Worm (Caenorhabditis elegans): ENCODE measurements around the gene tra-3.

The tra-3 gene

ce11 chrIV:14414200-14414599 is 29.8 kb downstream of the tra-3 start:
- no peak for TF ChIP-seq eor-1 (tag; optimal IDR thresholded peaks at IDR 0.05)
- TF ChIP-seq sea-2 (GFP tag; optimal IDR thresholded peaks at IDR 0.05) = no peak
- TF ChIP-seq ceh-28 (tag; optimal IDR thresholded peaks at IDR 0.05) = no peak
- TF ChIP-seq nhr-12 (tag; optimal IDR thresholded peaks at IDR 0.05) = no peak
- no peak for TF ChIP-seq unc-39 (tag; optimal IDR thresholded peaks at IDR 0.05)
- TF ChIP-seq unc-62 (GFP tag; optimal IDR thresholded peaks at IDR 0.05) = no peak
- TF ChIP-seq zag-1 (tag; optimal IDR thresholded peaks at IDR 0.05) = no peak
- TF ChIP-seq ama-1 (optimal IDR thresholded peaks at IDR 0.05) = no peak
- TF ChIP-seq lsy-12 (tag; optimal IDR thresholded peaks at IDR 0.05) = no peak
- TF ChIP-seq egl-5 (tag; optimal IDR thresholded peaks at IDR 0.05) = no peak
- TF ChIP-seq pqm-1 (tag; optimal IDR thresholded peaks at IDR 0.05) = peak; percentile 100
- peak; percentile 84 for TF ChIP-seq jun-1 (tag; optimal IDR thresholded peaks at IDR 0.05)
- no peak for TF ChIP-seq nhr-23 (tag; optimal IDR thresholded peaks at IDR 0.05)
- TF ChIP-seq lin-39 (tag; optimal IDR thresholded peaks at IDR 0.05) = no peak
- TF ChIP-seq nhr-67 (tag; optimal IDR thresholded peaks at IDR 0.05) = no peak
- TF ChIP-seq ztf-4 (tag; optimal IDR thresholded peaks at IDR 0.05) = no peak
- TF ChIP-seq egl-27 (tag; optimal IDR thresholded peaks at IDR 0.05) = no peak
- no peak for TF ChIP-seq nhr-77 (tag; optimal IDR thresholded peaks at IDR 0.05)
- no peak for TF ChIP-seq snpc-4 (tag; optimal IDR thresholded peaks at IDR 0.05)
- TF ChIP-seq hmg-11 (tag; optimal IDR thresholded peaks at IDR 0.05) = no peak
- no peak for TF ChIP-seq fos-1 (tag; optimal IDR thresholded peaks at IDR 0.05)
- peak; percentile 58 for TF ChIP-seq skn-1 (tag; optimal IDR thresholded peaks at IDR 0.05)
- no peak for TF ChIP-seq ceh-9 (tag; optimal IDR thresholded peaks at IDR 0.05)
- TF ChIP-seq nhr-43 (tag; optimal IDR thresholded peaks at IDR 0.05; ENCODE audit: poor library complexity, severe bottlenecking) = no peak
- TF ChIP-seq nhr-25 (tag; optimal IDR thresholded peaks at IDR 0.05) = no peak
- TF ChIP-seq daf-12 (tag; optimal IDR thresholded peaks at IDR 0.05) = no peak
- no peak for TF ChIP-seq nhr-76 (tag; optimal IDR thresholded peaks at IDR 0.05)
- peak; percentile 100 for TF ChIP-seq elt-2 (tag; optimal IDR thresholded peaks at IDR 0.05)
- TF ChIP-seq fkh-10 (GFP tag; optimal IDR thresholded peaks at IDR 0.05) = no peak
- TF ChIP-seq nhr-28 (tag; optimal IDR thresholded peaks at IDR 0.05) = no peak
- peak; percentile 28 for TF ChIP-seq mdl-1 (tag; optimal IDR thresholded peaks at IDR 0.05)
- no peak for TF ChIP-seq ceh-82 (tag; optimal IDR thresholded peaks at IDR 0.05)
- TF ChIP-seq elt-1 (tag; optimal IDR thresholded peaks at IDR 0.05) = no peak
- no peak for TF ChIP-seq fkh-2 (tag; optimal IDR thresholded peaks at IDR 0.05)
- TF ChIP-seq nfya-1 (tag; optimal IDR thresholded peaks at IDR 0.05; ENCODE audit: insufficient read depth) = no peak
- TF ChIP-seq ZK546.5 (tag; optimal IDR thresholded peaks at IDR 0.05) = no peak
- peak in 2 of 3 experiments; percentile 60 to 63 for TF ChIP-seq elt-3 (tag; optimal IDR thresholded peaks at IDR 0.05)
- TF ChIP-seq tbx-2 (tag; optimal IDR thresholded peaks at IDR 0.05) = no peak
- no peak for TF ChIP-seq nhr-237 (tag; optimal IDR thresholded peaks at IDR 0.05)
- no peak for TF ChIP-seq mml-1 (tag; optimal IDR thresholded peaks at IDR 0.05)
- TF ChIP-seq pha-4 (tag; optimal IDR thresholded peaks at IDR 0.05) = peak; percentile 66
- no peak for TF ChIP-seq aly-2 (tag; optimal IDR thresholded peaks at IDR 0.05)
- TF ChIP-seq lin-15B (tag; optimal IDR thresholded peaks at IDR 0.05) = no peak
- no peak for TF ChIP-seq ztf-11 (tag; optimal IDR thresholded peaks at IDR 0.05)
- TF ChIP-seq R02D3.7 (tag; optimal IDR thresholded peaks at IDR 0.05) = no peak
- TF ChIP-seq ceh-16 (tag; optimal IDR thresholded peaks at IDR 0.05) = no peak
- no peak for TF ChIP-seq nhr-11 (tag; optimal IDR thresholded peaks at IDR 0.05)

- TF ChIP-seq elt-2 (tag; optimal IDR thresholded peaks at IDR 0.05) (peak; percentile 97), pqm-1 (tag; optimal IDR thresholded peaks at IDR 0.05) (peak; percentile 94), lin-15B (tag; optimal IDR thresholded peaks at IDR 0.05) (no peak), pha-4 (tag; optimal IDR thresholded peaks at IDR 0.05) (peak; percentile 64), ztf-4 (tag; optimal IDR thresholded peaks at IDR 0.05) (no peak), jun-1 (tag; optimal IDR thresholded peaks at IDR 0.05) (peak; percentile 46)
Measured at ce11 chrIV:14413386-14413785, 30.6 kb downstream of the tra-3 start.

Data from whole organism, L3 larva.